Fruit fly (Drosophila melanogaster) whole organism, embryonic: ENCODE results near the gene CG4953.

Experiments
- BEAF-32 ChIP-seq: fragments of 200-800 bp; sonication (Bioruptor generic); optimal IDR thresholded peaks from 3 replicates; lab custom pipeline; 2017; ENCODE audit warnings: missing biosample characterization, missing genetic modification characterization, mild to moderate bottlenecking, moderate library complexity, missing genetic modification reagents
- Bgb ChIP-seq: fragments of 200-800 bp; sonication (Bioruptor generic); IDR thresholded peaks from 2 replicates; pipeline ENCODE4 v1.3.6; 2022; ENCODE audit warnings: missing biosample characterization, missing genetic modification characterization; ENCODE audit not compliant: partially characterized antibody
- CG10462 ChIP-seq: fragments of 200-800 bp; sonication (Bioruptor generic); optimal IDR thresholded peaks from 2 replicates; lab custom pipeline; 2016; ENCODE audit warnings: missing biosample characterization, missing genetic modification characterization
- CG10979 ChIP-seq: fragments of 200-800 bp; sonication (Bioruptor generic); optimal IDR thresholded peaks from 2 replicates; lab custom pipeline; 2018; ENCODE audit warnings: missing biosample characterization, mild to moderate bottlenecking, missing genetic modification characterization, moderate library complexity
- CG12236 ChIP-seq: fragments of 200-800 bp; sonication (Bioruptor generic); optimal IDR thresholded peaks from 2 replicates; lab custom pipeline; 2016; ENCODE audit warnings: missing biosample characterization, missing genetic modification characterization
- CG12659 ChIP-seq: fragments of 200-800 bp; sonication (Bioruptor generic); optimal IDR thresholded peaks from 3 replicates; lab custom pipeline; 2017; ENCODE audit warnings: mild to moderate bottlenecking, missing biosample characterization, missing genetic modification reagents, missing genetic modification characterization
- CG12744 ChIP-seq: fragments of 200-800 bp; sonication (Bioruptor generic); optimal IDR thresholded peaks from 2 replicates; lab custom pipeline; 2016; ENCODE audit warnings: missing biosample characterization, missing genetic modification characterization
- CG13287 ChIP-seq: fragments of 200-800 bp; sonication (Bioruptor generic); IDR thresholded peaks from 2 replicates; pipeline ENCODE4 v1.3.6; 2022; ENCODE audit warnings: missing biosample characterization, missing genetic modification characterization; ENCODE audit not compliant: partially characterized antibody
- CG13424 ChIP-seq: fragments of 200-800 bp; sonication (Bioruptor generic); optimal IDR thresholded peaks from 2 replicates; lab custom pipeline; 2019; ENCODE audit warnings: missing biosample characterization, mild to moderate bottlenecking, missing genetic modification characterization, moderate library complexity
- CG14860 ChIP-seq: fragments of 200-800 bp; sonication (Bioruptor generic); IDR thresholded peaks from 3 replicates; pipeline ENCODE4 v1.3.6; 2022; ENCODE audit warnings: missing biosample characterization, missing genetic modification characterization; ENCODE audit not compliant: partially characterized antibody
- CG15073 ChIP-seq: fragments of 200-800 bp; sonication (Bioruptor generic); optimal IDR thresholded peaks from 2 replicates; lab custom pipeline; 2016; ENCODE audit warnings: missing biosample characterization, missing genetic modification characterization
- CG17361 ChIP-seq: fragments of 200-800 bp; sonication (Bioruptor generic); IDR thresholded peaks from 3 replicates; pipeline ENCODE4 v1.3.6; 2022; ENCODE audit warnings: missing biosample characterization, missing genetic modification characterization
- CG30020 ChIP-seq: fragments of 200-800 bp; optimal IDR thresholded peaks from 2 replicates; lab custom pipeline; 2019; ENCODE audit warnings: missing biosample characterization, mild to moderate bottlenecking, missing genetic modification characterization, moderate library complexity
- CG33213 ChIP-seq: fragments of 200-800 bp; sonication (Bioruptor generic); optimal IDR thresholded peaks from 3 replicates; lab custom pipeline; 2016; ENCODE audit warnings: missing biosample characterization, missing genetic modification characterization
- CG4617 ChIP-seq: fragments of 200-800 bp; sonication (Bioruptor generic); optimal IDR thresholded peaks from 3 replicates; lab custom pipeline; 2016; ENCODE audit warnings: missing biosample characterization, missing genetic modification characterization, borderline replicate concordance
- CG6791 ChIP-seq: fragments of 200-800 bp; sonication (Bioruptor generic); IDR thresholded peaks from 3 replicates; pipeline ENCODE4 v1.3.6; 2022; ENCODE audit warnings: missing biosample characterization, missing genetic modification characterization; ENCODE audit not compliant: partially characterized antibody
- CTCF ChIP-seq: fragments of 200-800 bp; sonication (Bioruptor generic); optimal IDR thresholded peaks from 2 replicates; lab custom pipeline; 2017; ENCODE audit warnings: missing biosample characterization, mild to moderate bottlenecking, missing genetic modification characterization, moderate library complexity
- CoRest ChIP-seq: fragments of 200-800 bp; sonication (Bioruptor generic); optimal IDR thresholded peaks from 3 replicates; lab custom pipeline; 2018; ENCODE audit warnings: missing biosample characterization, mild to moderate bottlenecking, missing genetic modification characterization, moderate library complexity
- D ChIP-seq, 2 experiments: fragments of 200-800 bp in 1 of 2; fragments of >200 bp in 1 of 2; sonication (Bioruptor generic) in 1 of 2; optimal IDR thresholded peaks; 2 replicates in 1 of 2; 3 replicates in 1 of 2; lab custom pipeline; 2017; ENCODE audit warnings: mild to moderate bottlenecking in 1 of 2, missing biosample characterization in 1 of 2, missing genetic modification characterization in 1 of 2, missing genetic modification reagents in 1 of 2
- D19A ChIP-seq: fragments of 200-800 bp; optimal IDR thresholded peaks from 3 replicates; lab custom pipeline; 2019; ENCODE audit warnings: missing biosample characterization, mild to moderate bottlenecking, missing genetic modification characterization, moderate library complexity
- Dbx ChIP-seq: fragments of 200-800 bp; sonication (Bioruptor generic); IDR thresholded peaks from 3 replicates; pipeline ENCODE4 v1.3.6; 2022; ENCODE audit warnings: missing biosample characterization, missing genetic modification characterization
- Dref ChIP-seq: fragments of 200-800 bp; sonication (Bioruptor generic); IDR thresholded peaks from 2 replicates; pipeline ENCODE4 v1.3.6; 2022; ENCODE audit warnings: missing biosample characterization, missing genetic modification characterization
- Eip74EF ChIP-seq, 2 experiments: fragments of 200-800 bp in 1 of 2; fragments of >200 bp in 1 of 2; sonication (Bioruptor generic) in 1 of 2; optimal IDR thresholded peaks; 2 replicates each; lab custom pipeline; 2017 to 2019; ENCODE audit warnings: missing biosample characterization in 2 of 2, missing genetic modification characterization in 2 of 2, mild to moderate bottlenecking in 1 of 2, moderate library complexity in 1 of 2
- Ets97D ChIP-seq: fragments of 200-800 bp; sonication (Bioruptor generic); optimal IDR thresholded peaks from 3 replicates; lab custom pipeline; 2016; ENCODE audit warnings: missing biosample characterization, missing genetic modification characterization
- GATAe ChIP-seq: fragments of 200-800 bp; sonication (Bioruptor generic); conservative IDR thresholded peaks from 2 replicates; pipeline ENCODE4 v1.3.6; 2022; ENCODE audit warnings: missing biosample characterization, missing genetic modification characterization
- HLH4C ChIP-seq: fragments of 200-800 bp; sonication (Bioruptor generic); IDR thresholded peaks from 3 replicates; pipeline ENCODE4 v1.3.6; 2022; ENCODE audit warnings: missing biosample characterization, missing genetic modification characterization; ENCODE audit not compliant: partially characterized antibody
- HmgD ChIP-seq: fragments of 200-800 bp; sonication (Bioruptor generic); optimal IDR thresholded peaks from 3 replicates; lab custom pipeline; 2016; ENCODE audit warnings: missing biosample characterization, missing genetic modification characterization
- Lhr ChIP-seq: fragments of 200-800 bp; sonication (Bioruptor generic); optimal IDR thresholded peaks from 3 replicates; lab custom pipeline; 2017; ENCODE audit warnings: mild to moderate bottlenecking, missing biosample characterization, missing genetic modification reagents, missing genetic modification characterization
- Med ChIP-seq: fragments of 200-800 bp; sonication (Bioruptor generic); peaks from one replicate; lab custom pipeline; 2016; ENCODE audit warnings: missing biosample characterization, missing genetic modification characterization, mild to moderate bottlenecking, inconsistent platforms, moderate library complexity
- Nf-YC ChIP-seq: fragments of 200-800 bp; optimal IDR thresholded peaks from 3 replicates; lab custom pipeline; 2019; ENCODE audit warnings: missing biosample characterization, mild to moderate bottlenecking, missing genetic modification characterization, moderate library complexity
- Opbp ChIP-seq: fragments of 200-800 bp; sonication (Bioruptor generic); IDR thresholded peaks from 3 replicates; pipeline ENCODE4 v1.3.6; 2022; ENCODE audit warnings: missing biosample characterization, missing genetic modification characterization; ENCODE audit not compliant: partially characterized antibody
- Scr ChIP-seq: fragments of 200-800 bp; sonication (Bioruptor generic); IDR thresholded peaks from 2 replicates; pipeline ENCODE4 v1.3.6; 2022; ENCODE audit warnings: missing biosample characterization, missing genetic modification characterization; ENCODE audit not compliant: partially characterized antibody
- br ChIP-seq: fragments of >200 bp; optimal IDR thresholded peaks from 2 replicates; lab custom pipeline; 2017
- crc ChIP-seq: fragments of 200-800 bp; sonication (Bioruptor generic); optimal IDR thresholded peaks from 2 replicates; lab custom pipeline; 2016; ENCODE audit warnings: missing biosample characterization, missing genetic modification characterization
- dpn ChIP-seq, 2 experiments: fragments of 200-800 bp; sonication (Bioruptor generic); optimal IDR thresholded peaks; 3 replicates each; lab custom pipeline; 2016; ENCODE audit warnings: missing biosample characterization in 2 of 2, missing genetic modification characterization in 2 of 2
- gfzf ChIP-seq: fragments of 200-800 bp; sonication (Bioruptor generic); optimal IDR thresholded peaks from 2 replicates; lab custom pipeline; 2016; ENCODE audit warnings: missing biosample characterization, mild to moderate bottlenecking, missing genetic modification characterization, moderate library complexity
- gro ChIP-seq: fragments of 200-800 bp; sonication (Bioruptor generic); optimal IDR thresholded peaks from 2 replicates; lab custom pipeline; 2016; ENCODE audit warnings: missing biosample characterization, missing genetic modification characterization
- inv ChIP-seq: fragments of 200-800 bp; sonication (Bioruptor generic); IDR thresholded peaks from 2 replicates; pipeline ENCODE4 v1.3.6; 2022; ENCODE audit warnings: missing biosample characterization, missing genetic modification characterization; ENCODE audit not compliant: partially characterized antibody
- jumu ChIP-seq: fragments of 200-800 bp; sonication (Bioruptor generic); optimal IDR thresholded peaks from 3 replicates; lab custom pipeline; 2016; ENCODE audit warnings: missing biosample characterization, missing genetic modification characterization
- luna ChIP-seq: fragments of 200-800 bp; sonication (Bioruptor generic); optimal IDR thresholded peaks from 2 replicates; lab custom pipeline; 2016; ENCODE audit warnings: missing biosample characterization, missing genetic modification characterization
- nerfin-1 ChIP-seq: fragments of 200-800 bp; sonication (Bioruptor generic); optimal IDR thresholded peaks from 3 replicates; lab custom pipeline; 2019; ENCODE audit warnings: missing biosample characterization, mild to moderate bottlenecking, missing genetic modification characterization, moderate library complexity
- peb ChIP-seq: fragments of 200-800 bp; sonication (Bioruptor generic); IDR thresholded peaks from 2 replicates; pipeline ENCODE4 v1.3.6; 2022; ENCODE audit warnings: missing biosample characterization, missing genetic modification characterization
- pita ChIP-seq: fragments of 200-800 bp; sonication (Bioruptor generic); optimal IDR thresholded peaks from 2 replicates; lab custom pipeline; 2017; ENCODE audit warnings: missing biosample characterization, mild to moderate bottlenecking, missing genetic modification characterization
- row ChIP-seq: fragments of 200-800 bp; sonication (Bioruptor generic); IDR thresholded peaks from 3 replicates; pipeline ENCODE4 v1.3.6; 2022; ENCODE audit warnings: missing biosample characterization, missing genetic modification characterization
- sens ChIP-seq: fragments of 200-800 bp; sonication (Bioruptor generic); peaks from one replicate; lab custom pipeline; 2016; ENCODE audit warnings: missing biosample characterization, missing genetic modification characterization
- slbo ChIP-seq: fragments of 200-800 bp; sonication (Bioruptor generic); IDR thresholded peaks from 2 replicates; pipeline ENCODE4 v1.3.6; 2022; ENCODE audit warnings: missing biosample characterization, missing genetic modification characterization
- stwl ChIP-seq: fragments of 200-800 bp; sonication (Bioruptor generic); optimal IDR thresholded peaks from 3 replicates; lab custom pipeline; 2018; ENCODE audit warnings: missing biosample characterization, mild to moderate bottlenecking, missing genetic modification characterization, moderate library complexity
- twi ChIP-seq: fragments of 200-800 bp; optimal IDR thresholded peaks from 2 replicates; lab custom pipeline; 2019; ENCODE audit warnings: missing biosample characterization, mild to moderate bottlenecking, missing genetic modification characterization, moderate library complexity
- wor ChIP-seq: fragments of 200-800 bp; sonication (Bioruptor generic); IDR thresholded peaks from 2 replicates; pipeline ENCODE4 v1.3.6; 2022; ENCODE audit warnings: missing biosample characterization, missing genetic modification characterization
- zen ChIP-seq: fragments of 200-800 bp; sonication (Bioruptor generic); optimal IDR thresholded peaks from 3 replicates; lab custom pipeline; 2018; ENCODE audit warnings: missing biosample characterization, mild to moderate bottlenecking, missing genetic modification characterization, moderate library complexity

Gene CG4953

dm6 chr2L:10298306-10298705 lies 31.8 kb downstream of the CG4953 start (continued):
- TF ChIP-seq Scr (GFP tag; lab: Robert Waterston, UW) (peak; percentile 44; the same call in 1 of the 2 replicates), CG13287 (GFP tag; lab: Robert Waterston, UW) (peak; percentile 64), BEAF-32 (peak; percentile 15), CoRest (tag; lab: Kevin White, UChicago) (peak; percentile 51), twi (peak; percentile 8), Ets97D (peak; percentile 49), stwl (tag; lab: Kevin White, UChicago) (peak; percentile 92), Med (GFP tag; lab: Kevin White, UChicago) (peak; percentile 81), Lhr (GFP tag; lab: Kevin White, UChicago) (peak; percentile 58), CG12236 (no peak), dpn (GFP tag; optimal IDR thresholded peaks at IDR 0.05; lab: Kevin White, UChicago) (peak in 1 of 2 experiments; percentile 33), Dbx (GFP tag; lab: Robert Waterston, UW) (0 out of 3 replicates have a peak, but pooled peaks have one; percentile 30), pita (no peak), GATAe (GFP tag; lab: Robert Waterston, UW) (no peak), gfzf (peak; percentile 13), CG14860 (peak; percentile 84; the same call in 2 of the 3 replicates), D (optimal IDR thresholded peaks at IDR 0.05; lab: Kevin White, UChicago) (no peak), D (GFP tag; optimal IDR thresholded peaks at IDR 0.05; lab: Kevin White, UChicago) (no peak), gro (GFP tag; lab: Kevin White, UChicago) (no peak), br (lab: Kevin White, UChicago) (no peak), CG30020 (tag; lab: Kevin White, UChicago) (peak; percentile 65), D19A (tag; lab: Kevin White, UChicago) (peak; percentile 53), HmgD (peak; percentile 59), CG13424 (tag; lab: Kevin White, UChicago) (no peak), slbo (GFP tag; lab: Robert Waterston, UW) (no peak), CTCF (GFP tag; lab: Kevin White, UChicago) (peak; percentile 20), Opbp (GFP tag; lab: Robert Waterston, UW) (peak; percentile 90; the same call in 2 of the 3 replicates), Nf-YC (tag; lab: Kevin White, UChicago) (peak; percentile 71), zen (tag; lab: Kevin White, UChicago) (peak; percentile 38), CG4617 (GFP tag; lab: Kevin White, UChicago) (peak; percentile 62), luna (peak; percentile 28), peb (no peak), HLH4C (GFP tag; lab: Robert Waterston, UW) (peak; percentile 79), CG12659 (peak; percentile 74), CG12744 (no peak), Dref (peak; percentile 37; the same call in 1 of the 2 replicates), CG10979 (tag; lab: Kevin White, UChicago) (peak; percentile 7), CG6791 (GFP tag; lab: Robert Waterston, UW) (peak; percentile 92), sens (GFP tag; lab: Kevin White, UChicago) (no peak), Bgb (GFP tag; lab: Robert Waterston, UW) (peak; percentile 73), nerfin-1 (tag; lab: Kevin White, UChicago) (peak; percentile 31), CG15073 (GFP tag; lab: Kevin White, UChicago) (no peak), wor (GFP tag; lab: Robert Waterston, UW) (no peak), inv (GFP tag; lab: Robert Waterston, UW) (peak; percentile 35), Eip74EF (GFP tag; optimal IDR thresholded peaks at IDR 0.05; lab: Kevin White, UChicago) (peak in 1 of 2 experiments; percentile 79), jumu (peak; percentile 26), CG33213 (GFP tag; lab: Kevin White, UChicago) (peak; percentile 5), row (peak; percentile 38; the same call in 1 of the 3 replicates), crc (no peak), CG17361 (no peak), CG10462 (GFP tag; lab: Kevin White, UChicago) (peak; percentile 29)
